Worm (Caenorhabditis elegans) whole organism, mixed stage, embryonic: ENCODE data around the gene Y82E9BR.20.

Experiments
- ceh-39 ChIP-seq: fragments of 150-350 bp; optimal IDR thresholded peaks from 2 replicates; lab custom pipeline; 2014; ENCODE audit warnings: missing biosample characterization, missing genetic modification characterization
- lsy-2 ChIP-seq: fragments of 150-350 bp; optimal IDR thresholded peaks from 2 replicates; lab custom pipeline; 2014; ENCODE audit warnings: missing biosample characterization, missing genetic modification characterization
- nhr-2 ChIP-seq: fragments of 150-350 bp; optimal IDR thresholded peaks from 2 replicates; lab custom pipeline; 2014; ENCODE audit warnings: missing biosample characterization, missing genetic modification characterization
- tbx-8 ChIP-seq: fragments of 200-800 bp; sonication (Bioruptor generic); optimal IDR thresholded peaks from 2 replicates; lab custom pipeline; 2018; ENCODE audit warnings: mild to moderate bottlenecking, missing genetic modification characterization, moderate library complexity, missing compliant biosample characterization
- unc-120 ChIP-seq: sonication (generic microtip); optimal IDR thresholded peaks from 2 replicates; lab custom pipeline; 2017; ENCODE audit warnings: missing genetic modification characterization, missing compliant biosample characterization; ENCODE audit not compliant: poor library complexity, severe bottlenecking
- zip-8 ChIP-seq: fragments of 150-350 bp; optimal IDR thresholded peaks from 2 replicates; lab custom pipeline; 2014; ENCODE audit warnings: missing biosample characterization, missing genetic modification characterization
- ztf-11 ChIP-seq: fragments of 150-350 bp; optimal IDR thresholded peaks from 2 replicates; lab custom pipeline; 2014; ENCODE audit warnings: missing biosample characterization, missing genetic modification characterization

Y82E9BR.20 gene

DNA sequence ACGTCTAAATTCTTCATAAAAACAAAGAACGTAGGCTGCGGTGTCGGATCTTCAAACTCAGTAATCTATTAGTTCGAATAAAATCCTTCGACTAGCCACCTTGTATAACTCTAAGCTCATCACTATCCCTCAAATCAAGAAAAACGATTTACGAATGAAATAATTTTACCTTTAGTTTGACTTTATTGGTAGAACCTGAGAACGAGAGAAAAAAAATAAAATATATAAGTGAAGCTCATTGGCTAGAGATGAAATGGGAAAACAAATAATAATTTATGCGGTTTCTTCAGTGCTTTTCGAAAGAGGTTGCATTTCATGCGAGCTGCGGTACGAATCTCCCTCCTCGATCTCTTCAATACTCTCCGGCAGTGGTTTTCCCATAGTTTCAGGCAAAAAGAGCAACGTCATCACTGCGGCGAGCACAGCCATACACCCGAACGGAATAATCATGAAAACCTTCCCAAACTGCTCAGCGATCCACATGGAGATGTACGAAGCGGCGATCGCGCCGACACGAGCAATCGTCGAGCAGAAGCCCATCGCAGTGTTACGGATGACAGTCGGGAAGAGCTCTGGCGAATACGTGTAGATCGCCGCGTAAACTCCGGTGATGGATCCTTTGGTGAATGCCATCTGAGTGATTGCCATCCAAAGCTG, 45.6 kb downstream of the Y82E9BR.20 start:
- TF ChIP-seq nhr-2 (tag; lab: Kevin White, UChicago) (no peak), ceh-39 (tag; lab: Kevin White, UChicago) (no peak), lsy-2 (peak; percentile 12), zip-8 (tag; lab: Kevin White, UChicago) (no peak), ztf-11 (tag; lab: Kevin White, UChicago) (no peak), unc-120 (no peak)

DNA sequence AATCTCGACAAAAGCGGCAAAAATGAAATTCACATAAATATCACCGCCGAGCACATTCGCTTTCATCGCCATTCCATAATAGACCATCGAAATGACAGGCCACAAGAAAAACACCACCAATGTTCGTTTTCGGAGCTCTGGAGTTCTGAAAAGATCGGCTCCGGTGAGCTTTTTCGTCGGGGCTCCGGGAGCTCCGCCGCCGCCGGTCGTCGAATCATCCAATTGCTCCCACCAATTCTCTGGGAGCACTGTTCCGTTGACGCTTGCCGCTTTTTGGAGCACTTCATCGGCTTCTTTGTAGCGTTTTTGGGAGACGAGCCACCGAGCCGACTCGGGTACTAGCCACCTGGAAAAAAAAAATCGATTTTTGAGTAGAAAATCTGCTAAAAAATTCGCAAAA, 47.2 kb downstream of the Y82E9BR.20 start:
- TF ChIP-seq tbx-8 (GFP tag; lab: Kevin White, UChicago) = no peak
